Worm (Caenorhabditis elegans): ENCODE results near the gene plc-4.
A peak's percentile ranks its signal among the peaks of the same experiment; 100 is the strongest.

The plc-4 gene

DNA sequence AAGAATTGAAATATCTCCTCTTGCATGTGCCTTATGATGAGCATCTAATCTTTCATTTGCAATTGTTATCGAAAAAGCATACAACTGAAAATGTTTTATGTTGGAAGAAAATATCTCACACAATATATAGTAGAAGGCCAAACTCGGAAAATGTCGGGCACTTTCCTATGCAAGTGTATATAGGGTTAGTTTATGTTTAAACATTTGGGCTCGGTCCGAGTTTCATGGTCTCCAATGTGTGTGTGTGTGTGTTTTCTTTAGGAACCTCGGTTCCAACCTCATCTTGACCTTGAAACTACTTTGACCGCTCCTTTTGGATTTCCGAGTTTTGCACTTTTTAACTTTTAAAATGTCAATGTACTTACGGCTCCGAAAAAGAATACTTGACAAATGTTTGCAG, 13.2 kb downstream of the plc-4 start (continued):
- TF ChIP-seq unc-130 (GFP tag; optimal IDR thresholded peaks at IDR 0.05) (no peak), F33H1.4 (GFP tag; IDR thresholded peaks at IDR 0.05) (no peak), nhr-90 (tag; optimal IDR thresholded peaks at IDR 0.05) (peak; percentile 47), F23B12.7 (tag; optimal IDR thresholded peaks at IDR 0.05; ENCODE audit: insufficient read depth) (no peak), rpc-1 (optimal IDR thresholded peaks at IDR 0.05) (peak; percentile 62), rpc-1 (tag; optimal IDR thresholded peaks at IDR 0.05) (peak; percentile 82), ceh-58 (GFP tag; IDR thresholded peaks at IDR 0.05) (no peak), ZK185.1 (tag; optimal IDR thresholded peaks at IDR 0.05; ENCODE audit: poor library complexity, severe bottlenecking) (peak; percentile 7), B0261.1 (tag; optimal IDR thresholded peaks at IDR 0.05) (peak; percentile 51), K11D2.4 (GFP tag; IDR thresholded peaks at IDR 0.05) (no peak), egrh-3 (GFP tag; IDR thresholded peaks at IDR 0.05) (no peak), nfyb-1 (GFP tag; IDR thresholded peaks at IDR 0.05) (no peak), lir-1 (GFP tag; conservative IDR thresholded peaks at IDR 0.05) (no peak), bed-2 (GFP tag; IDR thresholded peaks at IDR 0.05) (no peak), ztf-26 (tag; optimal IDR thresholded peaks at IDR 0.05) (no peak), hsf-1 (GFP tag; IDR thresholded peaks at IDR 0.05) (no peak), B0035.1 (tag; optimal IDR thresholded peaks at IDR 0.05) (no peak), F49E8.2 (tag; optimal IDR thresholded peaks at IDR 0.05; ENCODE audit: insufficient read depth) (no peak), nfya-1 (tag; optimal IDR thresholded peaks at IDR 0.05; ENCODE audit: borderline replicate concordance, insufficient read depth) (no peak), die-1 (tag; optimal IDR thresholded peaks at IDR 0.05) (peak; percentile 68), tlf-1 (GFP tag; optimal IDR thresholded peaks at IDR 0.05) (no peak), ceh-27 (GFP tag; optimal IDR thresholded peaks at IDR 0.05) (no peak), ztf-22 (GFP tag; optimal IDR thresholded peaks at IDR 0.05) (no peak), zim-3 (tag; optimal IDR thresholded peaks at IDR 0.05) (no peak), ztf-3 (GFP tag; optimal IDR thresholded peaks at IDR 0.05) (no peak), lsl-1 (GFP tag; optimal IDR thresholded peaks at IDR 0.05) (no peak), hlh-26 (GFP tag; conservative IDR thresholded peaks at IDR 0.05) (no peak), nhr-120 (GFP tag; IDR thresholded peaks at IDR 0.05) (no peak), F39B2.1 (GFP tag; IDR thresholded peaks at IDR 0.05) (no peak), F52B5.7 (tag; optimal IDR thresholded peaks at IDR 0.05) (no peak), atf-7 (tag; optimal IDR thresholded peaks at IDR 0.05) (no peak), hmg-1.2 (GFP tag; IDR thresholded peaks at IDR 0.05) (peak; percentile 81), attf-3 (GFP tag; conservative IDR thresholded peaks at IDR 0.05) (no peak), madf-10 (tag; optimal IDR thresholded peaks at IDR 0.05) (no peak), F57A8.1 (GFP tag; optimal IDR thresholded peaks at IDR 0.05) (no peak), him-1 (tag; optimal IDR thresholded peaks at IDR 0.05) (peak; percentile 46), mxl-1 (tag; optimal IDR thresholded peaks at IDR 0.05) (peak; percentile 14), gei-17 (GFP tag; optimal IDR thresholded peaks at IDR 0.05) (no peak), tbx-9 (tag; optimal IDR thresholded peaks at IDR 0.05; ENCODE audit: borderline replicate concordance) (no peak), ztf-6 (GFP tag; IDR thresholded peaks at IDR 0.05) (no peak), ceh-100 (GFP tag; IDR thresholded peaks at IDR 0.05) (no peak), hrde-1 (tag; optimal IDR thresholded peaks at IDR 0.05; ENCODE audit: borderline replicate concordance) (no peak), lag-1 (GFP tag; IDR thresholded peaks at IDR 0.05) (no peak), pbrm-1 (GFP tag; IDR thresholded peaks at IDR 0.05) (no peak), Y56A3A.18 (GFP tag; IDR thresholded peaks at IDR 0.05) (no peak), repo-1 (tag; optimal IDR thresholded peaks at IDR 0.05) (no peak), C17E4.6 (GFP tag; IDR thresholded peaks at IDR 0.05) (no peak), mel-28 (tag; optimal IDR thresholded peaks at IDR 0.05; ENCODE audit: borderline replicate concordance) (no peak), sea-2 (GFP tag; IDR thresholded peaks at IDR 0.05) (no peak), rcor-1 (GFP tag; IDR thresholded peaks at IDR 0.05) (no peak; the same call in 1 of the 2 replicates)

All from whole organism, young adult.